Worm (Caenorhabditis elegans): ENCODE measurements around the gene Y43F4A.1.
A peak's percentile ranks its signal among the peaks of the same experiment; 100 is the strongest.

Gene Y43F4A.1

DNA sequence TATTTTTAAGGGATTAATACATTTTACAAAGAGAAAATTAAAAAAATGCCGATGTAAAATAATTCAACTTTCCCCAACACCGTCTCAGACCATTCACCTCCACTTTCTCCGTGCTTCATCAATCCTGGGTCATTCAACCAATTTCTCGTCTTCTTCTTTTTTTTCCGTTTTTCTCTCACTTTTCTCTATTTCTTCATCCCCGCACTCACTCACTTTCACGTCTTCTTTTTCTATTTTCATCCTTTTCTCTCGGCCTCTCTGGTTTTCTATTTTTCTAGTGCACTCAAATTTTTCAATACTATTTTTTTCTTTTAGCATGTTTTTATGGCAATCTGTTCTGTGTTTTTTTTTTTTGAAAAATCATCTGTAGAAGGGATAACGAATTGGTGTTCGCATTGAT, 7.2 kb upstream of the Y43F4A.1 start:
- no peak for TF ChIP-seq unc-39 (tag; optimal IDR thresholded peaks at IDR 0.05)
- no peak for TF ChIP-seq mls-2 (tag; optimal IDR thresholded peaks at IDR 0.05)
- TF ChIP-seq nhr-12 (tag; optimal IDR thresholded peaks at IDR 0.05) = no peak
- no peak for TF ChIP-seq nhr-237 (tag; optimal IDR thresholded peaks at IDR 0.05)
- no peak for TF ChIP-seq nhr-76 (tag; optimal IDR thresholded peaks at IDR 0.05)
- no peak for TF ChIP-seq flh-1 (GFP tag; optimal IDR thresholded peaks at IDR 0.05)
- TF ChIP-seq ceh-43 (GFP tag; optimal IDR thresholded peaks at IDR 0.05) = no peak
- no peak for TF ChIP-seq hlh-1 (tag; optimal IDR thresholded peaks at IDR 0.05)
- TF ChIP-seq blmp-1 (tag; optimal IDR thresholded peaks at IDR 0.05) = peak; percentile 23
- no peak for TF ChIP-seq zip-8 (tag; optimal IDR thresholded peaks at IDR 0.05)
- TF ChIP-seq unc-62 (GFP tag; optimal IDR thresholded peaks at IDR 0.05) = no peak
- TF ChIP-seq lin-32 (GFP tag; optimal IDR thresholded peaks at IDR 0.05) = no peak
- TF ChIP-seq ham-2 (GFP tag; optimal IDR thresholded peaks at IDR 0.05) = no peak
- no peak for TF ChIP-seq bed-3 (GFP tag; optimal IDR thresholded peaks at IDR 0.05)
- peak; percentile 45 for TF ChIP-seq ces-1 (GFP tag; optimal IDR thresholded peaks at IDR 0.05)
- TF ChIP-seq mab-5 (tag; optimal IDR thresholded peaks at IDR 0.05) = no peak
- TF ChIP-seq ceh-39 (tag; optimal IDR thresholded peaks at IDR 0.05) = no peak

ce11 chrIII:13216488-13217016, 6.3 kb upstream of the Y43F4A.1 start:
- TF ChIP-seq nhr-28 (tag; optimal IDR thresholded peaks at IDR 0.05) = no peak
- peak; percentile 61 for TF ChIP-seq blmp-1 (tag; optimal IDR thresholded peaks at IDR 0.05)
- no peak for TF ChIP-seq sptf-1 (tag; optimal IDR thresholded peaks at IDR 0.05)
- peak; percentile 32 for TF ChIP-seq elt-1 (tag; optimal IDR thresholded peaks at IDR 0.05; ENCODE audit: borderline replicate concordance, insufficient read depth)
- TF ChIP-seq tbx-8 (GFP tag; optimal IDR thresholded peaks at IDR 0.05) = no peak
- TF ChIP-seq unc-120 (tag; optimal IDR thresholded peaks at IDR 0.05; ENCODE audit: poor library complexity, severe bottlenecking) = no peak
- no peak for TF ChIP-seq lsy-2 (tag; optimal IDR thresholded peaks at IDR 0.05)

ce11 chrIII:13224395-13224794, 1.5 kb downstream of the Y43F4A.1 start:
- TF ChIP-seq ces-1 (GFP tag; optimal IDR thresholded peaks at IDR 0.05) = no peak
- TF ChIP-seq nhr-12 (tag; optimal IDR thresholded peaks at IDR 0.05) = no peak
- TF ChIP-seq M03D4.4 (tag; optimal IDR thresholded peaks at IDR 0.05) = peak; percentile 15
- no peak for TF ChIP-seq nhr-2 (tag; optimal IDR thresholded peaks at IDR 0.05)
- no peak for TF ChIP-seq tbx-8 (GFP tag; optimal IDR thresholded peaks at IDR 0.05)
- no peak for TF ChIP-seq ztf-11 (tag; optimal IDR thresholded peaks at IDR 0.05)
- peak; percentile 3 for TF ChIP-seq unc-120 (tag; optimal IDR thresholded peaks at IDR 0.05; ENCODE audit: poor library complexity, severe bottlenecking)
- no peak for TF ChIP-seq lin-32 (GFP tag; optimal IDR thresholded peaks at IDR 0.05)
- TF ChIP-seq snpc-4 (tag; optimal IDR thresholded peaks at IDR 0.05) = no peak
- no peak for TF ChIP-seq nhr-76 (tag; optimal IDR thresholded peaks at IDR 0.05)
- no peak for TF ChIP-seq pha-4 (tag; optimal IDR thresholded peaks at IDR 0.05)
- peak; percentile 3 for TF ChIP-seq ham-2 (GFP tag; optimal IDR thresholded peaks at IDR 0.05)
- TF ChIP-seq mep-1 (tag; optimal IDR thresholded peaks at IDR 0.05) = no peak
- TF ChIP-seq lin-13 (tag; optimal IDR thresholded peaks at IDR 0.05) = no peak
- no peak for TF ChIP-seq lsy-2 (tag; optimal IDR thresholded peaks at IDR 0.05)
- no peak for TF ChIP-seq bed-3 (GFP tag; optimal IDR thresholded peaks at IDR 0.05)

- TF ChIP-seq sem-2 (GFP tag; optimal IDR thresholded peaks at IDR 0.05) (peak; percentile 57), unc-120 (tag; optimal IDR thresholded peaks at IDR 0.05; ENCODE audit: poor library complexity, severe bottlenecking) (peak; percentile 40), sptf-1 (tag; optimal IDR thresholded peaks at IDR 0.05) (peak; percentile 79), drap-1 (GFP tag; optimal IDR thresholded peaks at IDR 0.05) (peak; percentile 60), lin-32 (GFP tag; optimal IDR thresholded peaks at IDR 0.05) (peak; percentile 51), nhr-12 (tag; optimal IDR thresholded peaks at IDR 0.05) (no peak), M03D4.4 (tag; optimal IDR thresholded peaks at IDR 0.05) (peak; percentile 83), mls-2 (tag; optimal IDR thresholded peaks at IDR 0.05) (peak; percentile 35), cnd-1 (tag; optimal IDR thresholded peaks at IDR 0.05) (peak; percentile 82), ham-2 (GFP tag; optimal IDR thresholded peaks at IDR 0.05) (peak; percentile 40), bed-3 (GFP tag; optimal IDR thresholded peaks at IDR 0.05) (peak; percentile 11), nhr-2 (tag; optimal IDR thresholded peaks at IDR 0.05) (no peak), mep-1 (tag; optimal IDR thresholded peaks at IDR 0.05) (no peak), tbx-8 (GFP tag; optimal IDR thresholded peaks at IDR 0.05) (peak; percentile 23)
These were observed 2.1 kb downstream of the Y43F4A.1 start for ce11 chrIII:13225019-13225418.
